Worm (Caenorhabditis elegans): ENCODE results near the gene T24C2.3.

- TF ChIP-seq lin-39 (tag; optimal IDR thresholded peaks at IDR 0.05) (no peak), skn-1 (tag; optimal IDR thresholded peaks at IDR 0.05) (no peak), fkh-8 (tag; optimal IDR thresholded peaks at IDR 0.05) (no peak), nhr-28 (tag; optimal IDR thresholded peaks at IDR 0.05) (no peak), nhr-237 (tag; optimal IDR thresholded peaks at IDR 0.05) (no peak), irx-1 (tag; optimal IDR thresholded peaks at IDR 0.05) (no peak)
Observed at ce11 chrX:14527559-14527958, 15.8 kb upstream of the T24C2.3 start, which contains the start of gene nspc-18.
